Fruit fly (Drosophila melanogaster): ENCODE data around the gene Srp14.

dm6 chr3R:20579816-20580215 lies at the start of gene Srp14, which contains the start of gene EloB:
- TF ChIP-seq Snoo (tag; optimal IDR thresholded peaks at IDR 0.05) (peak; percentile 66), CG13204 (GFP tag; optimal IDR thresholded peaks at IDR 0.05) (no peak), Ets98B (GFP tag; IDR thresholded peaks at IDR 0.05) (peak; percentile 78), CG9948 (tag; optimal IDR thresholded peaks at IDR 0.05) (peak; percentile 65), EcR (GFP tag; optimal IDR thresholded peaks at IDR 0.05) (peak; percentile 98), CG12605 (GFP tag; IDR thresholded peaks at IDR 0.05) (peak; percentile 57; the same call in 1 of the 2 replicates), CG15710 (tag; optimal IDR thresholded peaks at IDR 0.05) (peak; percentile 78), CG8159 (tag; optimal IDR thresholded peaks at IDR 0.05) (no peak), gl (tag; optimal IDR thresholded peaks at IDR 0.05) (peak; percentile 33), fd96Ca (GFP tag; IDR thresholded peaks at IDR 0.05) (peak; percentile 81), CG32121 (GFP tag; IDR thresholded peaks at IDR 0.05) (peak; percentile 66), CG10348 (GFP tag; IDR thresholded peaks at IDR 0.05) (no peak)

Data from whole organism, pupa.